Fruit fly (Drosophila melanogaster): ENCODE data around the gene CG6678.

CG6678 gene

DNA sequence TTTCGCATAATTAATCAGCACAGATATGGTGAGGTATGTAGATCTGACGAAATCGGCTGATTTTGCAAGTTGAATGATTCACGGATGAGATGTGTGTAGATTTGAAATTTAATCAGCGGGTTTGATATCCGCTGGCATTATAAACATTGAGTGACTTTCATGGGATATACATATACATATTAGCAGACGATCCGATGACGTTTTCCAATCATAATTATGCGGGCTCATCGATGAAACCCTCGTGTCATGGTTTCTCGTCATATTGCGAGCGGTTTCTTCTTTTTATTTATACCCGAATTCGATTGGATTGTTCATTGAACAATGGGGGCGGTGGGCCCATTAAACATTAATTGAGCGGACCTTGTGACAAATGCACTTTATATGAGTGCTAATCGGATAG is 22.3 kb upstream of the CG6678 start (continued):
- TF ChIP-seq CG14050 (GFP tag; IDR thresholded peaks at IDR 0.05) (no peak), Med (GFP tag) (peak; percentile 49), CG11723 (GFP tag; optimal IDR thresholded peaks at IDR 0.05) (no peak), Hr39 (optimal IDR thresholded peaks at IDR 0.05) (no peak)

DNA sequence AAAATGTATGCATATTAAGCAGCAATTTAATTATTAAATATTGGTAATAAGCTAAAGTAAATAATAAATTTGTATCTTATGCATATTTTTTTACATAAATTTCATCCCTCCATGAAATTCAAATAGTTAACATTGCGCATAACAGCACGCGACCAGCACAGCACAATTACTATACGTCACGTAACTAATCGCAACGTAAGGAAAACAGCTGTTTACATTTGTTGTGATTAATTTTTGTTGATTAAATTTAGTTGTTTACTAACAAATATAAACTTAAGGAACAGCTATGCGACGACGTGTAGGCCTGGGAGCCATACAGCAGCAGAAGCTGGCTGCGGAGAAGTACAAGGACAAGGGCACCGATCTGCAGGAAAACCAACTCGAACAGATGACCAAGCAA is 21.8 kb upstream of the CG6678 start, which contains the start of gene lsn:
Gene lsn (plus strand): TSS at position 177 of the 400 bp plus-strand sequence.
- TF ChIP-seq Sox102F (GFP tag; optimal IDR thresholded peaks at IDR 0.05): peak; percentile 61
- peak; percentile 22 for TF ChIP-seq ewg (GFP tag; optimal IDR thresholded peaks at IDR 0.05)
- TF ChIP-seq CG3838 (GFP tag; optimal IDR thresholded peaks at IDR 0.05): peak; percentile 13
- TF ChIP-seq MESR4 (GFP tag; optimal IDR thresholded peaks at IDR 0.05): peak; percentile 61
- no peak for TF ChIP-seq CG42726 (GFP tag; IDR thresholded peaks at IDR 0.05; ENCODE audit: partially characterized antibody)
- TF ChIP-seq wek (GFP tag; optimal IDR thresholded peaks at IDR 0.05): peak; percentile 46
- TF ChIP-seq CG10431 (GFP tag; optimal IDR thresholded peaks at IDR 0.05): no peak
- TF ChIP-seq shn (GFP tag; optimal IDR thresholded peaks at IDR 0.05): no peak
- peak; percentile 49 for TF ChIP-seq CG2875 (GFP tag; optimal IDR thresholded peaks at IDR 0.05)
- no peak; the same call in 2 of the 3 replicates for TF ChIP-seq CG34224 (GFP tag; IDR thresholded peaks at IDR 0.05; ENCODE audit: partially characterized antibody)
- TF ChIP-seq Dp (GFP tag; optimal IDR thresholded peaks at IDR 0.05): peak; percentile 85
- no peak for TF ChIP-seq CG8290 (GFP tag; optimal IDR thresholded peaks at IDR 0.05)
- TF ChIP-seq CG8290 (tag; optimal IDR thresholded peaks at IDR 0.05): peak in 1 of 2 experiments; percentile 82
- no peak for TF ChIP-seq CG7372 (GFP tag; IDR thresholded peaks at IDR 0.05)
- peak; percentile 42 for TF ChIP-seq pzg (GFP tag; optimal IDR thresholded peaks at IDR 0.05)
- peak; percentile 52 for TF ChIP-seq CG18599 (GFP tag; optimal IDR thresholded peaks at IDR 0.05)
- peak; percentile 29 for TF ChIP-seq CG17829 (tag; optimal IDR thresholded peaks at IDR 0.05)
- peak; percentile 13 for TF ChIP-seq ac (GFP tag; optimal IDR thresholded peaks at IDR 0.05)
- no peak for TF ChIP-seq CG12236 (GFP tag; optimal IDR thresholded peaks at IDR 0.05)
- peak; percentile 59 for TF ChIP-seq fd3F (GFP tag; optimal IDR thresholded peaks at IDR 0.05)
- peak; percentile 37 for TF ChIP-seq ATbp (GFP tag; optimal IDR thresholded peaks at IDR 0.05)
- no peak for TF ChIP-seq run (tag; optimal IDR thresholded peaks at IDR 0.05)
- no peak for TF ChIP-seq Aef1 (GFP tag; IDR thresholded peaks at IDR 0.05)
- TF ChIP-seq odd (GFP tag; optimal IDR thresholded peaks at IDR 0.05): peak; percentile 38
- peak; percentile 45 for TF ChIP-seq CG1529 (GFP tag; optimal IDR thresholded peaks at IDR 0.05)
- TF ChIP-seq CG9876 (GFP tag; optimal IDR thresholded peaks at IDR 0.05): no peak
- TF ChIP-seq oc (tag; optimal IDR thresholded peaks at IDR 0.05): peak; percentile 8
- TF ChIP-seq tio (GFP tag; optimal IDR thresholded peaks at IDR 0.05): no peak
- TF ChIP-seq Med (GFP tag): peak; percentile 30
- TF ChIP-seq CG10209 (GFP tag; optimal IDR thresholded peaks at IDR 0.05): peak; percentile 25
- TF ChIP-seq CG34376 (GFP tag; optimal IDR thresholded peaks at IDR 0.05): peak; percentile 37
- TF ChIP-seq CG10147 (GFP tag; optimal IDR thresholded peaks at IDR 0.05): peak; percentile 14
- 0 out of 2 replicates have a peak, but pooled peaks have one; percentile 20 for TF ChIP-seq sna (GFP tag; IDR thresholded peaks at IDR 0.05; ENCODE audit: partially characterized antibody)
- TF ChIP-seq btn (GFP tag; optimal IDR thresholded peaks at IDR 0.05): no peak
- TF ChIP-seq CG4617 (GFP tag; optimal IDR thresholded peaks at IDR 0.05; ENCODE audit: borderline replicate concordance): peak; percentile 36
- TF ChIP-seq CG9437 (GFP tag; optimal IDR thresholded peaks at IDR 0.05): peak; percentile 100
- TF ChIP-seq dmrt11E (tag; optimal IDR thresholded peaks at IDR 0.05): peak; percentile 18
- TF ChIP-seq lab (GFP tag; optimal IDR thresholded peaks at IDR 0.05): peak; percentile 42
- peak; percentile 68 for TF ChIP-seq CG1603 (tag; optimal IDR thresholded peaks at IDR 0.05)
- no peak for TF ChIP-seq amos (GFP tag; IDR thresholded peaks at IDR 0.05; ENCODE audit: partially characterized antibody)
- peak; percentile 53; the same call in 2 of the 3 replicates for TF ChIP-seq ci (GFP tag; IDR thresholded peaks at IDR 0.05)
- TF ChIP-seq CG17328 (GFP tag; IDR thresholded peaks at IDR 0.05): peak; percentile 18; the same call in 1 of the 2 replicates
- TF ChIP-seq CG12769 (tag; optimal IDR thresholded peaks at IDR 0.05): peak; percentile 41
- TF ChIP-seq PHDP (tag; optimal IDR thresholded peaks at IDR 0.05): peak; percentile 71
- TF ChIP-seq Fer1 (GFP tag; optimal IDR thresholded peaks at IDR 0.05): peak; percentile 57
